Fruit fly (Drosophila melanogaster) whole organism: ENCODE measurements around the gene Cyp12a5.

ENCODE experiments used
- CG8478 ChIP-seq: fragments of >200 bp; optimal IDR thresholded peaks from 2 replicates; lab custom pipeline; 2018; ENCODE audit warnings: inconsistent platforms
- Dll ChIP-seq: fragments of >200 bp; optimal IDR thresholded peaks from 2 replicates; lab custom pipeline; 2017
- EcR ChIP-seq, 2 experiments: fragments of >200 bp; optimal IDR thresholded peaks; 2 replicates each; lab custom pipeline; 2017; ENCODE audit warnings: missing biosample characterization in 2 of 2, missing genetic modification characterization in 2 of 2, missing genetic modification reagents in 2 of 2
- pan ChIP-seq: fragments of >200 bp; optimal IDR thresholded peaks from 2 replicates; lab custom pipeline; 2017
- psq ChIP-seq: fragments of >200 bp; optimal IDR thresholded peaks from 2 replicates; lab custom pipeline; 2017
- usp ChIP-seq: fragments of >200 bp; optimal IDR thresholded peaks from 2 replicates; lab custom pipeline; 2017; ENCODE audit warnings: missing biosample characterization, missing genetic modification characterization, mixed read lengths

DNA sequence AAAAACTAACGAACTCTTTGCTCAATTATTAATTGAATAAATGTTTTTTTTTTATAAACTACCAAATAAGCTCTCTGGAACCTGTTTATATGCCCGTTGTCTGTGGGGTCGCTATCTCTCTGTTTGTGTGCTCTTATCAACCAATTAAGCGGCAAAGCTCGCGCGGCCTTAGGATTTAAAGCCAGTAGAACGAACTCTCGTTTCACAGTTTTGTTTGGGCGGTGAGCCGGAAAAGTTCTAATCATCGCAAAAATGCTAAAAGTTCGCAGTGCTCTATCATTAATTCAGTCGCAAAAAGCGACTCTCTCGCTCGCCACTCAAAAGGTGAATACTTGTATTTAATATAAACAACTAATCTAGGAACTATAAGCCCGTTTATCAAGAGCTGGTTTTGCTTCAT, 2.5 kb downstream of the Cyp12a5 start, which contains the start of gene Cyp12a4:
- TF ChIP-seq usp (GFP tag; lab: Kevin White, UChicago) (no peak), Dll (no peak), pan (lab: Kevin White, UChicago) (no peak), CG8478 (lab: Kevin White, UChicago) (no peak), psq (lab: Kevin White, UChicago) (no peak), EcR (GFP tag; optimal IDR thresholded peaks at IDR 0.05; lab: Kevin White, UChicago) (no peak)
